Worm (Caenorhabditis elegans) whole organism, mixed stage, embryonic: Measurements from ENCODE around the gene Y102A5C.36.

Experiments used
- blmp-1 ChIP-seq: fragments of 150-350 bp; optimal IDR thresholded peaks from 2 replicates; lab custom pipeline; 2014; ENCODE audit warnings: missing biosample characterization, missing genetic modification characterization
- elt-3 ChIP-seq: fragments of 150-350 bp; optimal IDR thresholded peaks from 2 replicates; lab custom pipeline; 2014; ENCODE audit warnings: missing biosample characterization, missing genetic modification characterization
- lin-13 ChIP-seq: fragments of 150-350 bp; optimal IDR thresholded peaks from 2 replicates; lab custom pipeline; 2014; ENCODE audit warnings: missing biosample characterization, missing genetic modification characterization
- nhr-237 ChIP-seq: fragments of 150-350 bp; optimal IDR thresholded peaks from 2 replicates; lab custom pipeline; 2014; ENCODE audit warnings: missing biosample characterization, missing genetic modification characterization
- nhr-76 ChIP-seq: sonication (generic microtip); optimal IDR thresholded peaks from 2 replicates; lab custom pipeline; 2017; ENCODE audit warnings: missing biosample characterization, missing genetic modification characterization
- snpc-4 ChIP-seq: fragments of 150-350 bp; optimal IDR thresholded peaks from 2 replicates; lab custom pipeline; 2014; ENCODE audit warnings: missing biosample characterization, missing genetic modification characterization
- ztf-11 ChIP-seq: fragments of 150-350 bp; optimal IDR thresholded peaks from 2 replicates; lab custom pipeline; 2014; ENCODE audit warnings: missing biosample characterization, missing genetic modification characterization

- TF ChIP-seq nhr-237 (tag; lab: Kevin White, UChicago) (no peak), snpc-4 (no peak), ztf-11 (no peak), elt-3 (tag; lab: Kevin White, UChicago) (no peak), blmp-1 (no peak), lin-13 (tag; lab: Kevin White, UChicago) (no peak), nhr-76 (tag; lab: Kevin White, UChicago) (no peak)
These were observed 44.9 kb upstream of the Y102A5C.36 start, which contains the start of gene srh-119 for ce11 chrV:16972134-16972533.
